Worm (Caenorhabditis elegans) whole organism, mixed stage, embryonic: ENCODE measurements around the gene B0495.7.

Experiments
- blmp-1 ChIP-seq: fragments of 150-350 bp; optimal IDR thresholded peaks from 2 replicates; lab custom pipeline; 2014; ENCODE audit warnings: missing biosample characterization, missing genetic modification characterization
- ceh-39 ChIP-seq: fragments of 150-350 bp; optimal IDR thresholded peaks from 2 replicates; lab custom pipeline; 2014; ENCODE audit warnings: missing biosample characterization, missing genetic modification characterization
- elt-3 ChIP-seq: fragments of 150-350 bp; optimal IDR thresholded peaks from 2 replicates; lab custom pipeline; 2014; ENCODE audit warnings: missing biosample characterization, missing genetic modification characterization
- mep-1 ChIP-seq: fragments of 150-350 bp; optimal IDR thresholded peaks from 2 replicates; lab custom pipeline; 2017; ENCODE audit warnings: missing biosample characterization, missing genetic modification reagents, missing genetic modification characterization, inconsistent platforms
- pha-4 ChIP-seq: fragments of 150-350 bp; optimal IDR thresholded peaks from 2 replicates; lab custom pipeline; 2018; ENCODE audit warnings: missing biosample characterization, missing genetic modification reagents, missing genetic modification characterization
- sptf-1 ChIP-seq: sonication (generic microtip); optimal IDR thresholded peaks from 2 replicates; lab custom pipeline; 2017; ENCODE audit warnings: mild to moderate bottlenecking, missing genetic modification characterization, moderate library complexity, missing compliant biosample characterization
- unc-62 ChIP-seq: fragments of 150-350 bp; optimal IDR thresholded peaks from 2 replicates; lab custom pipeline; 2014; ENCODE audit warnings: missing biosample characterization, missing genetic modification reagents, missing genetic modification characterization
- ztf-11 ChIP-seq: fragments of 150-350 bp; optimal IDR thresholded peaks from 2 replicates; lab custom pipeline; 2014; ENCODE audit warnings: missing biosample characterization, missing genetic modification characterization

DNA sequence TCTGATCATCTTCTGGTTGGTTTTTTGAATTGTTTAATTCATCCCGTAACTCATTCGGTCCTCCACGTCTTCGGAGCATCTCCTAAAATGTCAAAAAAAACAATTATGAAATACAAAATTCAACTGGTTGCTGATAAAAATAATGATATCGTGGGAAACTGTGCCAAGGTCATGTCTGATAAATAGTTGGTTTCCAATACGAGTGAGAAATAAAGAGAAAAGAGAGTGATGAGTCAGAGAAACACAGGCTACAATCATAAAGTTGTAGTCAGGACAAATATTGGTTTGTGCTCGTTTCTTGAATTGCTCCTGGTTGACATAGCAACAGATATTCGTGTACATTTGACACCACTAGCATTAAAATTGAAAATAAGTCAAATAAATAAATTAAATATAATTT, at the start of gene B0495.7:
- TF ChIP-seq mep-1, result no peak
- no peak for TF ChIP-seq elt-3
- TF ChIP-seq pha-4 (tag; lab: Kevin White, UChicago), result no peak
- TF ChIP-seq sptf-1 (tag; lab: Kevin White, UChicago), result no peak
- no peak for TF ChIP-seq ztf-11 (tag; lab: Kevin White, UChicago)
- no peak for TF ChIP-seq blmp-1 (tag; lab: Kevin White, UChicago)
- TF ChIP-seq ceh-39, result no peak
- no peak for TF ChIP-seq unc-62 (GFP tag; lab: Kevin White, UChicago)
